Fruit fly (Drosophila melanogaster) whole organism, wandering third instar larva: ENCODE results near the gene Crag.

ENCODE experiments used
- Abd-B ChIP-seq: fragments of >200 bp; optimal IDR thresholded peaks from 2 replicates; lab custom pipeline; 2017; ENCODE audit warnings: missing biosample characterization, missing genetic modification characterization
- CG32264 ChIP-seq: fragments of 200-800 bp; sonication (Bioruptor generic); optimal IDR thresholded peaks from 2 replicates; lab custom pipeline; 2016; ENCODE audit warnings: missing biosample characterization, missing genetic modification characterization
- CG9705 ChIP-seq: fragments of 200-800 bp; sonication (Bioruptor generic); optimal IDR thresholded peaks from 2 replicates; lab custom pipeline; 2018; ENCODE audit warnings: missing biosample characterization, mild to moderate bottlenecking, missing genetic modification characterization
- CrebA ChIP-seq: fragments of 200-800 bp; sonication (Bioruptor generic); optimal IDR thresholded peaks from 2 replicates; lab custom pipeline; 2016; ENCODE audit warnings: missing biosample characterization, mild to moderate bottlenecking, missing genetic modification characterization, borderline replicate concordance
- Dfd ChIP-seq: fragments of >200 bp; optimal IDR thresholded peaks from 2 replicates; lab custom pipeline; 2017; ENCODE audit warnings: missing biosample characterization, missing genetic modification characterization
- Dif ChIP-seq: fragments of 200-275, 200-300 bp; sonication (Bioruptor generic); optimal IDR thresholded peaks from 2 replicates; lab custom pipeline; 2018; ENCODE audit warnings: missing biosample characterization, missing genetic modification characterization; ENCODE audit not compliant: partially characterized antibody
- GATAd ChIP-seq: sonication (Bioruptor generic); optimal IDR thresholded peaks from 2 replicates; lab custom pipeline; 2016; ENCODE audit warnings: missing biosample characterization, missing genetic modification characterization
- HLH106 ChIP-seq: fragments of 200-800 bp; optimal IDR thresholded peaks from 3 replicates; lab custom pipeline; 2019; ENCODE audit warnings: missing biosample characterization, mild to moderate bottlenecking, missing genetic modification characterization, moderate library complexity
- Hnf4 ChIP-seq: fragments of 200-800 bp; sonication (Bioruptor generic); optimal IDR thresholded peaks from 2 replicates; lab custom pipeline; 2016; ENCODE audit warnings: missing biosample characterization, mild to moderate bottlenecking, missing genetic modification characterization
- Hr78 ChIP-seq: fragments of >200 bp; optimal IDR thresholded peaks from 2 replicates; lab custom pipeline; 2017; ENCODE audit warnings: missing biosample characterization, missing genetic modification characterization
- Hr83 ChIP-seq: fragments of 200-300 bp; sonication (Bioruptor generic); optimal IDR thresholded peaks from 2 replicates; lab custom pipeline; 2016; ENCODE audit warnings: missing biosample characterization, mild to moderate bottlenecking, missing genetic modification characterization, moderate library complexity; ENCODE audit not compliant: poor library complexity, severe bottlenecking
- Jra ChIP-seq: sonication (Bioruptor generic); optimal IDR thresholded peaks from 2 replicates; lab custom pipeline; 2016; ENCODE audit warnings: missing biosample characterization, missing genetic modification characterization
- Mio ChIP-seq: sonication (Bioruptor generic); optimal IDR thresholded peaks from 2 replicates; lab custom pipeline; 2016; ENCODE audit warnings: missing biosample characterization, missing genetic modification characterization
- Myc ChIP-seq: fragments of >200 bp; optimal IDR thresholded peaks from 2 replicates; lab custom pipeline; 2017
- N ChIP-seq: fragments of >200 bp; optimal IDR thresholded peaks from 2 replicates; lab custom pipeline; 2018; ENCODE audit warnings: missing biosample characterization, missing external identifiers, missing genetic modification characterization
- OdsH ChIP-seq: fragments of 200-800 bp; sonication (Bioruptor generic); optimal IDR thresholded peaks from 2 replicates; lab custom pipeline; 2016; ENCODE audit warnings: missing biosample characterization, mild to moderate bottlenecking, missing genetic modification characterization
- Rel ChIP-seq, 2 experiments: fragments of 200-800 bp; sonication (Bioruptor generic) in 1 of 2; optimal IDR thresholded peaks; 2 replicates in 1 of 2; 3 replicates in 1 of 2; lab custom pipeline; 2016 to 2019; ENCODE audit warnings: mild to moderate bottlenecking in 2 of 2, missing biosample characterization in 2 of 2, missing genetic modification characterization in 2 of 2, moderate library complexity in 1 of 2
- Sp1 ChIP-seq: fragments of 200-800 bp; sonication (Bioruptor generic); optimal IDR thresholded peaks from 3 replicates; lab custom pipeline; 2019; ENCODE audit warnings: missing biosample characterization, mild to moderate bottlenecking, missing genetic modification characterization, moderate library complexity
- Vsx2 ChIP-seq: fragments of 200-300, 225-300 bp; sonication (Bioruptor generic); optimal IDR thresholded peaks from 2 replicates; lab custom pipeline; 2018; ENCODE audit warnings: missing biosample characterization, missing genetic modification characterization; ENCODE audit not compliant: partially characterized antibody
- br ChIP-seq: fragments of 200-800 bp; sonication (Bioruptor generic); optimal IDR thresholded peaks from 2 replicates; lab custom pipeline; 2016; ENCODE audit warnings: missing biosample characterization, missing genetic modification characterization
- brk ChIP-seq: fragments of 200-800 bp; sonication (Bioruptor generic); optimal IDR thresholded peaks from 2 replicates; lab custom pipeline; 2016; ENCODE audit warnings: missing biosample characterization, mild to moderate bottlenecking, missing genetic modification characterization
- dl ChIP-seq, 2 experiments: fragments of 175-275, 200-275 bp in 1 of 2; fragments of 200-275 bp in 1 of 2; sonication (Bioruptor generic); optimal IDR thresholded peaks; lab custom pipeline; 2018; ENCODE audit warnings: mild to moderate bottlenecking in 2 of 2, missing biosample characterization in 2 of 2, missing genetic modification characterization in 2 of 2, moderate library complexity in 2 of 2; ENCODE audit not compliant: partially characterized antibody in 2 of 2, insufficient read depth in 1 of 2
- dmrt93B ChIP-seq: fragments of 200-800 bp; sonication (Bioruptor generic); optimal IDR thresholded peaks from 2 replicates; lab custom pipeline; 2018; ENCODE audit warnings: missing biosample characterization, mild to moderate bottlenecking, missing genetic modification characterization
- dsf ChIP-seq: sonication (Bioruptor generic); optimal IDR thresholded peaks from 2 replicates; lab custom pipeline; 2016; ENCODE audit warnings: missing biosample characterization, missing genetic modification characterization, borderline replicate concordance
- ey ChIP-seq: fragments of 200-800 bp; sonication (Bioruptor generic); optimal IDR thresholded peaks from 2 replicates; lab custom pipeline; 2016; ENCODE audit warnings: missing biosample characterization, missing genetic modification characterization
- foxo ChIP-seq, 2 experiments: fragments of 200-800 bp; sonication (Bioruptor generic); optimal IDR thresholded peaks; 2 replicates in 1 of 2; 3 replicates in 1 of 2; lab custom pipeline; 2016 to 2017; ENCODE audit warnings: missing biosample characterization in 2 of 2, missing genetic modification characterization in 2 of 2
- fru ChIP-seq: fragments of 200-800 bp; sonication (Bioruptor generic); optimal IDR thresholded peaks from 3 replicates; lab custom pipeline; 2016; ENCODE audit warnings: missing biosample characterization, mild to moderate bottlenecking, missing genetic modification characterization
- h ChIP-seq: fragments of 200-800 bp; sonication (Bioruptor generic); optimal IDR thresholded peaks from 3 replicates; lab custom pipeline; 2016; ENCODE audit warnings: missing biosample characterization, mild to moderate bottlenecking, missing genetic modification characterization
- jim ChIP-seq: fragments of 175-275, 200-325 bp; sonication (Bioruptor generic); optimal IDR thresholded peaks from 2 replicates; lab custom pipeline; 2016; ENCODE audit warnings: missing biosample characterization, mild to moderate bottlenecking, missing genetic modification characterization
- lola ChIP-seq: fragments of >200 bp; optimal IDR thresholded peaks from 2 replicates; lab custom pipeline; 2017; ENCODE audit warnings: missing biosample characterization, missing genetic modification characterization
- pan ChIP-seq: fragments of >200 bp; optimal IDR thresholded peaks from 2 replicates; lab custom pipeline; 2017
- psq ChIP-seq: fragments of 200-800 bp; sonication (Bioruptor generic); optimal IDR thresholded peaks from 3 replicates; lab custom pipeline; 2017; ENCODE audit warnings: missing biosample characterization, mild to moderate bottlenecking, missing genetic modification characterization, moderate library complexity
- rgr ChIP-seq: fragments of 200-800 bp; sonication (Bioruptor generic); optimal IDR thresholded peaks from 3 replicates; lab custom pipeline; 2016; ENCODE audit warnings: missing biosample characterization, mild to moderate bottlenecking, missing genetic modification characterization
- sage ChIP-seq: fragments of 200-800 bp; sonication (Bioruptor generic); optimal IDR thresholded peaks from 2 replicates; lab custom pipeline; 2016; ENCODE audit warnings: missing biosample characterization, mild to moderate bottlenecking, missing genetic modification characterization
- sv ChIP-seq: fragments of 200-800 bp; sonication (Bioruptor generic); optimal IDR thresholded peaks from 3 replicates; lab custom pipeline; 2016; ENCODE audit warnings: missing biosample characterization, missing genetic modification characterization
- tai ChIP-seq: sonication (Bioruptor generic); optimal IDR thresholded peaks from 2 replicates; lab custom pipeline; 2016; ENCODE audit warnings: missing biosample characterization, missing genetic modification characterization
- usp ChIP-seq: fragments of >200 bp; optimal IDR thresholded peaks from 2 replicates; lab custom pipeline; 2017; ENCODE audit warnings: missing biosample characterization, missing genetic modification characterization
- woc ChIP-seq: sonication (Bioruptor generic); optimal IDR thresholded peaks from 2 replicates; lab custom pipeline; 2016; ENCODE audit warnings: missing biosample characterization, mild to moderate bottlenecking, missing genetic modification characterization

Crag gene

dm6 chrX:8573744-8574484 lies 17.9 kb upstream of the Crag start, which contains the start of gene CG12065:
CG12065 (plus strand) TSS chrX:8574306.
- TF ChIP-seq woc (GFP tag; lab: Kevin White, UChicago) (peak; percentile 43), OdsH (GFP tag; lab: Kevin White, UChicago) (no peak), br (no peak), CG9705 (no peak), foxo (GFP tag; optimal IDR thresholded peaks at IDR 0.05; lab: Kevin White, UChicago) (peak in 1 of 2 experiments; percentile 47), Vsx2 (GFP tag; lab: Kevin White, UChicago) (no peak), Abd-B (GFP tag; lab: Kevin White, UChicago) (no peak), tai (GFP tag; lab: Kevin White, UChicago) (no peak), Sp1 (GFP tag; lab: Kevin White, UChicago) (no peak), Dfd (GFP tag; lab: Kevin White, UChicago) (no peak), Rel (GFP tag; optimal IDR thresholded peaks at IDR 0.05; lab: Kevin White, UChicago) (no peak), Rel (tag; optimal IDR thresholded peaks at IDR 0.05; lab: Kevin White, UChicago) (no peak), brk (GFP tag; lab: Kevin White, UChicago) (peak; percentile 41), Mio (GFP tag; lab: Kevin White, UChicago) (no peak), pan (lab: Kevin White, UChicago) (no peak), h (GFP tag; lab: Kevin White, UChicago) (peak; percentile 3), sage (GFP tag; lab: Kevin White, UChicago) (peak; percentile 35), sv (peak; percentile 1), lola (GFP tag; lab: Kevin White, UChicago) (no peak), jim (no peak), dmrt93B (GFP tag; lab: Kevin White, UChicago) (no peak), Hr83 (no peak), usp (GFP tag; lab: Kevin White, UChicago) (no peak), HLH106 (tag; lab: Kevin White, UChicago) (no peak), Hnf4 (GFP tag; lab: Kevin White, UChicago) (no peak), CrebA (no peak), fru (GFP tag; lab: Kevin White, UChicago) (no peak), dl (GFP tag; optimal IDR thresholded peaks at IDR 0.05; lab: Kevin White, UChicago; ENCODE audit: insufficient read depth in 1 of 2, partially characterized antibody in 2 of 2) (no peak), Jra (GFP tag; lab: Kevin White, UChicago) (no peak), GATAd (GFP tag; lab: Kevin White, UChicago) (no peak), Hr78 (GFP tag; lab: Kevin White, UChicago) (no peak), Myc (lab: Kevin White, UChicago) (no peak), N (GFP tag; lab: Kevin White, UChicago) (no peak), psq (GFP tag; lab: Kevin White, UChicago) (no peak), ey (GFP tag; lab: Kevin White, UChicago) (peak; percentile 26), dsf (GFP tag; lab: Kevin White, UChicago) (no peak), Dif (no peak), CG32264 (GFP tag; lab: Kevin White, UChicago) (no peak), rgr (GFP tag; lab: Kevin White, UChicago) (no peak)

- TF ChIP-seq foxo (GFP tag; optimal IDR thresholded peaks at IDR 0.05; lab: Kevin White, UChicago) (peak in 1 of 2 experiments; percentile 65), Jra (GFP tag; lab: Kevin White, UChicago) (peak; percentile 64), Rel (GFP tag; optimal IDR thresholded peaks at IDR 0.05; lab: Kevin White, UChicago) (no peak), Rel (tag; optimal IDR thresholded peaks at IDR 0.05; lab: Kevin White, UChicago) (no peak), sage (GFP tag; lab: Kevin White, UChicago) (no peak), Hnf4 (GFP tag; lab: Kevin White, UChicago) (peak; percentile 0), pan (lab: Kevin White, UChicago) (no peak), sv (no peak), dl (GFP tag; optimal IDR thresholded peaks at IDR 0.05; lab: Kevin White, UChicago; ENCODE audit: insufficient read depth in 1 of 2, partially characterized antibody in 2 of 2) (no peak), GATAd (GFP tag; lab: Kevin White, UChicago) (no peak), CG32264 (GFP tag; lab: Kevin White, UChicago) (no peak), dmrt93B (GFP tag; lab: Kevin White, UChicago) (no peak), Dfd (GFP tag; lab: Kevin White, UChicago) (no peak), Hr78 (GFP tag; lab: Kevin White, UChicago) (no peak), dsf (GFP tag; lab: Kevin White, UChicago) (no peak), jim (no peak), h (GFP tag; lab: Kevin White, UChicago) (peak; percentile 55), HLH106 (tag; lab: Kevin White, UChicago) (peak; percentile 48), Sp1 (GFP tag; lab: Kevin White, UChicago) (peak; percentile 16), ey (GFP tag; lab: Kevin White, UChicago) (peak; percentile 50), rgr (GFP tag; lab: Kevin White, UChicago) (peak; percentile 68), Hr83 (no peak), CG9705 (no peak), tai (GFP tag; lab: Kevin White, UChicago) (peak; percentile 9), usp (GFP tag; lab: Kevin White, UChicago) (no peak), woc (GFP tag; lab: Kevin White, UChicago) (peak; percentile 22), N (GFP tag; lab: Kevin White, UChicago) (no peak), OdsH (GFP tag; lab: Kevin White, UChicago) (peak; percentile 21), br (peak; percentile 18), fru (GFP tag; lab: Kevin White, UChicago) (peak; percentile 61)
- TF ChIP-seq, all 38 proteins: peak for 13
These were observed 17.0 kb upstream of the Crag start for dm6 chrX:8574672-8575350.
